Fruit fly (Drosophila melanogaster): ENCODE results near the gene CG42512.
A peak's percentile ranks its signal among the peaks of the same experiment; 100 is the strongest.

Gene CG42512

DNA sequence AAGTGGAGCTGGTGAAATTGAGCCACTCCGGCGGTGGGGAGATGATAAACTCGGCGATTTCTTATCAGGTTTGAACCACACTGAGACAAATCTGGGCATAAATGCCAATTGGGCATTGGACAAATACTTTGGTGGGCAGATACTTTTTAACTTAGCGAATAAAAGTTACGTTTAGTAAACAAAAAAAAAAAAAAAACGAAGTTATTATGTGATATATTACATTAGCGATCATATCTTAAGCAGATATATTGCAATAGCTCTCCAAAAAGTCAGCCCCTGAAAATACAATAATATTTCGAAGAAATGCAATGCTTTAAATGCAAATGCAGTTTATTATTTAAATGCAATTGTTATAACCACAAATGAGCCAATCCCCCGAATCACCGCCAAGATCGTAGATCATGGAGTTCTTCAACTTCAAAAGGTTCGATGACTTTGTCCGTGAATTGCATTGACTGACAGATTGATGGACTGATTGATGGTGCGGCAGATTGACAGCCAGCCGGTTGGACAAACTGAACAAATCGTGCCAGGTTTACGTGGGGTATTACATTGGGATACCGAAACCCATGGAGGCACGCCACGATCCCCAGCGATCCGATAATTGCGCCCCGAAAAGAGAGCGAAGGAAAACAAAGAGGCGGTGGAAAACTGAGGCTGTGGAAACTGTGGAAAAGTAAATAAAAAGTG is 46.9 kb downstream of the CG42512 start:
- no peak for TF ChIP-seq CG1620 (GFP tag; optimal IDR thresholded peaks at IDR 0.05)
- no peak for TF ChIP-seq kay (GFP tag; ENCODE audit: borderline replicate concordance)
- no peak for TF ChIP-seq tj (GFP tag; optimal IDR thresholded peaks at IDR 0.05)
- TF ChIP-seq Mnt (GFP tag; optimal IDR thresholded peaks at IDR 0.05), result no peak
- no peak for TF ChIP-seq Crg-1 (GFP tag; optimal IDR thresholded peaks at IDR 0.05)
- no peak for TF ChIP-seq Clk (GFP tag; optimal IDR thresholded peaks at IDR 0.05)
- TF ChIP-seq CG12768 (GFP tag; optimal IDR thresholded peaks at IDR 0.05), result no peak

- TF ChIP-seq CG33017 (tag; optimal IDR thresholded peaks at IDR 0.05) (no peak), CG12768 (GFP tag; optimal IDR thresholded peaks at IDR 0.05) (no peak), CG1620 (GFP tag; optimal IDR thresholded peaks at IDR 0.05) (no peak), toe (GFP tag; optimal IDR thresholded peaks at IDR 0.05) (no peak), CG7101 (tag; optimal IDR thresholded peaks at IDR 0.05) (no peak), CG14711 (tag; optimal IDR thresholded peaks at IDR 0.05) (no peak), CG11617 (GFP tag; optimal IDR thresholded peaks at IDR 0.05) (no peak), ovo (GFP tag; optimal IDR thresholded peaks at IDR 0.05) (no peak), kay (GFP tag; ENCODE audit: borderline replicate concordance) (no peak), Mnt (GFP tag; optimal IDR thresholded peaks at IDR 0.05) (no peak), Clk (GFP tag; optimal IDR thresholded peaks at IDR 0.05) (no peak), pad (GFP tag; optimal IDR thresholded peaks at IDR 0.05) (no peak), cic (GFP tag; optimal IDR thresholded peaks at IDR 0.05) (no peak), tj (GFP tag; optimal IDR thresholded peaks at IDR 0.05) (no peak), cnc (optimal IDR thresholded peaks at IDR 0.05) (no peak), Hr96 (GFP tag; optimal IDR thresholded peaks at IDR 0.05) (no peak), Crg-1 (GFP tag; optimal IDR thresholded peaks at IDR 0.05) (no peak)
Measured at dm6 chrX:16700070-16700469, 48.9 kb downstream of the CG42512 start, which contains the start of gene CG9676. Gene CG9676 (minus strand): TSS chrX:16700170.

DNA sequence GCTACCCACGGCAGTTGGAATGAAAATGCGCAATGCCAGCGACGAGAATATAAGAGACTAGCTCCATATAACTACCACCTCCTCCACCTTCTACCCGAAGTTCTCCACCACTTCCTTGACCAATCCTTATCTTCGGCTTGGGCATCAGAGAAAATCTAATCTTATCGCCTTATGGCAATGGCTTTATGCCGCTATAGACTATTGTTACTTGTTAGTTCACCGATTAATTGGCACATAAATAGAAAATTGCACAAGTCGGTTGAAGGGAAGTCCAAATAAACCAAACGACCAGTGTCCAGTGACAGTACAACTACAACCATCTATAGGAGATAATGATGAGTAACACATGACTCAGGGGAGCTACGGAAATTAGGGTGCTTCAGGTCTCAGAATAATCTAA is 50.8 kb downstream of the CG42512 start, which contains the start of gene sphe:
TSS of gene sphe (minus strand) at position 32 of the 400 bp plus-strand sequence.
- TF ChIP-seq CG5204 (GFP tag; optimal IDR thresholded peaks at IDR 0.05) (no peak), CG11617 (GFP tag; optimal IDR thresholded peaks at IDR 0.05) (no peak), Clk (GFP tag; optimal IDR thresholded peaks at IDR 0.05) (no peak), Mnt (GFP tag; optimal IDR thresholded peaks at IDR 0.05) (peak; percentile 5), Crg-1 (GFP tag; optimal IDR thresholded peaks at IDR 0.05) (no peak), cic (GFP tag; optimal IDR thresholded peaks at IDR 0.05) (peak; percentile 41), kay (GFP tag; ENCODE audit: borderline replicate concordance) (peak; percentile 69)

All from whole organism, adult.